Worm (Caenorhabditis elegans): ENCODE data around the gene hhat-1.

The hhat-1 gene

DNA sequence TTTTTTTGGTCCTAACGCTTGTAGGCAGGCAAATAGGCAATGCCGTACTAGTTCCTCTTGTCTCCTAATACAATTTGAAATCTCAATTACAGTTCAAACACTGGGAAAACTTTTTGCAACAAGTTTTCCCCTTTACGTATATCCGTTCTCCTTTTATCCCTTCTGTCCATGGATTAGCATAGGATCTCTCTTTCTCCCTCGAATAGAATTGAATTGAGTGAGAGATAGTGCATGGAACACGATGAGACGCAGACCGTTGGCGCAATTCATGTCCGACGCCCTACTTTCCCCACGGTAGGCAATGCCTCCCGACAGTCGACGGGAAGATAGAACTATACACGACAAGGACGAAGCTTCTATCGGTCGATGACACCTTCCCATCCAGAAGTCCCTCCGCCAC lies at the start of gene hhat-1:
Gene hhat-1, plus strand, starts transcription at position 301 of the 400 bp plus-strand sequence.
- TF ChIP-seq dao-5 (tag; optimal IDR thresholded peaks at IDR 0.05) (no peak), W03F9.2 (tag; optimal IDR thresholded peaks at IDR 0.05) (no peak), him-1 (tag; optimal IDR thresholded peaks at IDR 0.05) (no peak)

- TF ChIP-seq dao-5 (tag; optimal IDR thresholded peaks at IDR 0.05) = no peak
- no peak for TF ChIP-seq him-1 (tag; optimal IDR thresholded peaks at IDR 0.05)
- TF ChIP-seq W03F9.2 (tag; optimal IDR thresholded peaks at IDR 0.05) = no peak
Measured at ce11 chrII:14632823-14633222, 45.4 kb upstream of the hhat-1 start, which contains the start of gene C38C6.3. Gene C38C6.3 (plus strand): TSS chrII:14633123.

ce11 chrII:14634042-14634441 lies 44.2 kb upstream of the hhat-1 start:
- TF ChIP-seq him-1 (tag; optimal IDR thresholded peaks at IDR 0.05) (no peak), W03F9.2 (tag; optimal IDR thresholded peaks at IDR 0.05) (no peak), dao-5 (tag; optimal IDR thresholded peaks at IDR 0.05) (no peak)

DNA sequence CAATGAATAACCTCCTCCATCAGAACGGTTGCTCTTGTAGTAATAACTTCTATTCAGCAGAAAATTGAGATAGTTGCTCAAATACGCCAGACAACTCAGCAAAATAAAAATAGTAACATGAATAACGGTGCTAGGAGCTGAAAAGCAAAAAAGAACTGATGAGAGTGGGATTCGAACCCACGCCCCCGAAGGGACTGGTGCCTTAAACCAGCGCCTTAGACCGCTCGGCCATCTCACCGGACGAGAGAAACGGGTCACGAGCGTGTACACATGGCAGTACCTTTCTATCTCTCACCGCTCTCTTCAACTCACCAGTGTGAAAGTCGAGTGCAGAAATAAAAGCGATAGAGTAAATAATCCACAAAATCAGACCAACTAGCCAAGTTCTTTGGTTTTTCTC lies 43.1 kb upstream of the hhat-1 start:
- no peak for TF ChIP-seq W03F9.2 (tag; optimal IDR thresholded peaks at IDR 0.05)
- TF ChIP-seq him-1 (tag; optimal IDR thresholded peaks at IDR 0.05) = no peak
- peak; percentile 66 for TF ChIP-seq dao-5 (tag; optimal IDR thresholded peaks at IDR 0.05)

- no peak for TF ChIP-seq W03F9.2 (tag; optimal IDR thresholded peaks at IDR 0.05)
- no peak for TF ChIP-seq him-1 (tag; optimal IDR thresholded peaks at IDR 0.05)
- TF ChIP-seq dao-5 (tag; optimal IDR thresholded peaks at IDR 0.05) = no peak
Measured at ce11 chrII:14636737-14637136, 41.5 kb upstream of the hhat-1 start, which contains the start of gene sre-13. Gene sre-13 (minus strand): TSS chrII:14636837.

ce11 chrII:14643983-14644382 lies 34.3 kb upstream of the hhat-1 start, which contains the start of gene atgp-2:
Gene atgp-2 (minus strand): TSS chrII:14644083.
- TF ChIP-seq W03F9.2 (tag; optimal IDR thresholded peaks at IDR 0.05) (no peak), him-1 (tag; optimal IDR thresholded peaks at IDR 0.05) (no peak), dao-5 (tag; optimal IDR thresholded peaks at IDR 0.05) (no peak)

DNA sequence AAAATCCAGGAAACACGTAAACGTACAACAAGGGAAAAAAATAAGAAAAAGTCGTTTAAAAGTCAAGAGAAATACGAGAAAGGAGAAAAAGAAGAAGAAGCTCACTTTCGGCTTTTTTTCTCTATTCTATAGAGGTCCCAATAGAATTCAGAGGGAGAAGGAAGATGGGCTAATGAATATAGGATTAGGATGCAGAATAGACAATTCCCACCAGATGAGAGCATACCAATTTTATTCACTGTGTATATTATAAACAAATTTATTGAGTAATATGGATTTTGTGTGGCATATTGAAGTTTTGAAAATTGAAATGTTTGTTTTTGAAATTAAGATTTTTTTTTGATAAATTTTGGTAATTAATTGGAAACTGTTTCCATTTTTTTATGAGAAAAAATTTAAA lies 33.8 kb upstream of the hhat-1 start:
- TF ChIP-seq him-1 (tag; optimal IDR thresholded peaks at IDR 0.05) (no peak), W03F9.2 (tag; optimal IDR thresholded peaks at IDR 0.05) (no peak), dao-5 (tag; optimal IDR thresholded peaks at IDR 0.05) (no peak)

ce11 chrII:14645290-14645689 lies 33.0 kb upstream of the hhat-1 start:
- TF ChIP-seq him-1 (tag; optimal IDR thresholded peaks at IDR 0.05) (no peak), W03F9.2 (tag; optimal IDR thresholded peaks at IDR 0.05) (no peak)

DNA sequence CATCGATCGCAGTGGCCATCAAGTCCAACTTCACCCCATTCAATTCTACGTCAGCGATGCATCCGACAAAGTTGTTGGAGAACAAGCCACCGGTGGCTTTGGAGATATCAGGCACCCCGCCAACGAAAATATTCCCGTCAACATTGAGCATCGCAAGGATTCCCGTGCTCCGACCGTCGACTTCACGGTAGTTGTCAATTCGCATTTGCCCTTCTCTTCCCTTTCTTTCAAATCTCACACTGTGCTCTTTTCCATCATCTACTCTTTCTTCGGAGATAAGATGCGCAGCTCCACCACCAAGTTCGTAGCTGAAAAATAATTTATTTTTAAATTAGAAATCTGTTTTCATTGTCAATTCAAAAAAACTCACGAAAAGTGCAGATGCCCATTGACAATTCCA lies 30.7 kb upstream of the hhat-1 start:
- TF ChIP-seq W03F9.2 (tag; optimal IDR thresholded peaks at IDR 0.05) (no peak), him-1 (tag; optimal IDR thresholded peaks at IDR 0.05) (no peak), dao-5 (tag; optimal IDR thresholded peaks at IDR 0.05) (no peak)

DNA sequence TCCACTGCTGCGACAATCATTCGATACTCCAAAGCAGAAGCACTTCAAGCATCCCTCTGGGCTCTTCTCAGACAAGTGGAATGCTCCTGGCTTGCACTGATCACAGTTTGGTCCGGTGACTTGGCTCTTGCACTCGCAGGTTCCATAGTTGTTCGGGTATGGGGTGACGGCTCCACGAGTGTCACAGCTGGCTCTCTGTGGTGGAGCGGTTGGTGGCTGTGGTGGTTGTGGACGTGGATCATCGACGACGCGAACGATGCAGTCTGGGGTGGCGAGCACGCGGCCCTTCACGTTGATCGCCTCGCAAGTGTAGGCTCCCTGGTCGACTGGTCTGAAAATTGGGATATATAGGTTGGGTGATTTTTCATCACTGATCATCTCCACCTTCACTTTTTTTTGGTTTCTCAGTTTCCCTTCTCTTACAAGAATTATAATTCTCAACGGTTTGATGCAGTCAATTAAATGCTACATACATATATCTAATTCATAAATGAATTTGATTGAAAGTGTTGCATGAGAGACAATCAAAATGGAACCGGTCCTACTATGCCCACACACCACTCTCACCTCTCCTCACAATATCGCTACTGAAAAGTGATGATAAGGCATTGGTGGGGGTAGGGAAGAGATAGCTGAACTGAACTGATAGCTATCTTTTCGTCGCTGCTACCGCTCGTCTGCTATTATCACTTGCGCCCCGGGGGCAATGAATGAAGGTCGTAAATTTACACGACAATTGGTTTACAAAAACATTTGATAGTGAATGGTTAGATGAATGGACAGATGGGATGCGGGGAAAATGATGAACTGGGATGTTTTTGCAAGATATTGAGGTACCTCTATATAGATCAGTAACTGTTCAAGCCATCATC lies 13.4 kb upstream of the hhat-1 start:
- TF ChIP-seq him-1 (tag; optimal IDR thresholded peaks at IDR 0.05) = no peak
- no peak for TF ChIP-seq dao-5 (tag; optimal IDR thresholded peaks at IDR 0.05)
- TF ChIP-seq W03F9.2 (tag; optimal IDR thresholded peaks at IDR 0.05) = no peak

ce11 chrII:14666274-14666673 lies 12.0 kb upstream of the hhat-1 start:
- TF ChIP-seq dao-5 (tag; optimal IDR thresholded peaks at IDR 0.05) (no peak), W03F9.2 (tag; optimal IDR thresholded peaks at IDR 0.05) (no peak), him-1 (tag; optimal IDR thresholded peaks at IDR 0.05) (no peak)

DNA sequence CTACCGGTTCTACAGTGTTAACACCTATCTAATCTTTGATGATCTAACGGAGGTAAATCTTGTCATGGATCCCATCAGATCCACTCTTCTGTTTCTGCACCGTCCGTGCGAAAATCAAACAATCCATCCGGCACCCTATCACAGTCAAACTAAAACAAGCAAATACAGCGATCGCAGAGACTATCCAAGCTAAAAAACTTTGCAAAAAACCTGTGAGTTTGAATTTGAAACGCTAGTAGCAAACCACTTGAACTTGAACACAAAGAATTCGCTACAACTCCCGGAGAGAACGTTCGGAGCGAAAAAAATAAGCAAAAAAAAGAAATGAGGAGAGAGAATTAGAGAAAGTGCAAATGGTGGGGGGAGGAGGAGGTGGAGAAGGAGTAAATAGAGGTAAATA lies 9.6 kb upstream of the hhat-1 start:
- no peak for TF ChIP-seq W03F9.2 (tag; optimal IDR thresholded peaks at IDR 0.05)
- TF ChIP-seq him-1 (tag; optimal IDR thresholded peaks at IDR 0.05) = no peak
- TF ChIP-seq dao-5 (tag; optimal IDR thresholded peaks at IDR 0.05) = no peak

- TF ChIP-seq him-1 (tag; optimal IDR thresholded peaks at IDR 0.05) = no peak
- no peak for TF ChIP-seq dao-5 (tag; optimal IDR thresholded peaks at IDR 0.05)
- no peak for TF ChIP-seq W03F9.2 (tag; optimal IDR thresholded peaks at IDR 0.05)
Measured at ce11 chrII:14670175-14670574, 8.1 kb upstream of the hhat-1 start.

ce11 chrII:14672095-14672494 lies 6.2 kb upstream of the hhat-1 start:
- TF ChIP-seq dao-5 (tag; optimal IDR thresholded peaks at IDR 0.05) (no peak), him-1 (tag; optimal IDR thresholded peaks at IDR 0.05) (no peak), W03F9.2 (tag; optimal IDR thresholded peaks at IDR 0.05) (no peak)

- TF ChIP-seq him-1 (tag; optimal IDR thresholded peaks at IDR 0.05) = no peak
- no peak for TF ChIP-seq W03F9.2 (tag; optimal IDR thresholded peaks at IDR 0.05)
- TF ChIP-seq dao-5 (tag; optimal IDR thresholded peaks at IDR 0.05) = no peak
Measured at ce11 chrII:14673636-14674035, 4.6 kb upstream of the hhat-1 start.
